Worm (Caenorhabditis elegans): ENCODE results near the gene F26G1.1.

DNA sequence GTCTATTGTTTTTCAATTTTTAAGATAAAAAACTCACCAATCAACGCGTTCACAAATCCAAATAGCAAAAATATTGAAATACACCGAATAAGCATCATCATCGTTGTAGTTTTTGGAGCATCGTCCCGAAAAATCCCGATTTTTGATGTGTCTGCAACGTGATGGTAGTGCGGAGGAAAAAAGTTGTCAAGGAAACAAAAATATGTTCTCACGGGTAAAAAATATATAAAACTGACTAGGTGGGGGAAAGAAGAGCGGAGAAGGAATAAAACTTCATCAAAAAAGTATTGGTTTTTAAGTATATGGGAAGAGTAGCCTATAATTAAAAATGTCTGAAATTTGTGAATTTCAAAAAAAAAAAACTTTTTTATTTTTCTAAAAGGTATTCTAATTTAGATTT is 20.6 kb downstream of the F26G1.1 start, which contains the start of gene rig-6:
- TF ChIP-seq fos-1 (tag; optimal IDR thresholded peaks at IDR 0.05) = no peak
- TF ChIP-seq aly-2 (tag; optimal IDR thresholded peaks at IDR 0.05) = no peak
- TF ChIP-seq irx-1 (tag; optimal IDR thresholded peaks at IDR 0.05) = no peak
- TF ChIP-seq egl-27 (tag; optimal IDR thresholded peaks at IDR 0.05) = no peak
- no peak for TF ChIP-seq unc-30 (tag; optimal IDR thresholded peaks at IDR 0.05)
- no peak for TF ChIP-seq ztf-11 (tag; optimal IDR thresholded peaks at IDR 0.05)
- no peak for TF ChIP-seq alr-1 (tag; optimal IDR thresholded peaks at IDR 0.05; ENCODE audit: borderline replicate concordance)
- no peak for TF ChIP-seq pqm-1 (tag; optimal IDR thresholded peaks at IDR 0.05)
- TF ChIP-seq F16B12.6 (tag; optimal IDR thresholded peaks at IDR 0.05) = no peak
- no peak for TF ChIP-seq rnt-1 (tag; optimal IDR thresholded peaks at IDR 0.05)
- TF ChIP-seq mep-1 (tag; optimal IDR thresholded peaks at IDR 0.05) = no peak
- TF ChIP-seq nhr-11 (tag; optimal IDR thresholded peaks at IDR 0.05) = no peak
- TF ChIP-seq snu-23 (GFP tag; optimal IDR thresholded peaks at IDR 0.05) = no peak
- TF ChIP-seq hlh-4 (tag; optimal IDR thresholded peaks at IDR 0.05) = no peak

Measured in whole organism, L1 larva.